Fruit fly (Drosophila melanogaster): ENCODE measurements around the gene CG9692.
A peak's percentile ranks its signal among the peaks of the same experiment; 100 is the strongest.

CG9692 gene

DNA sequence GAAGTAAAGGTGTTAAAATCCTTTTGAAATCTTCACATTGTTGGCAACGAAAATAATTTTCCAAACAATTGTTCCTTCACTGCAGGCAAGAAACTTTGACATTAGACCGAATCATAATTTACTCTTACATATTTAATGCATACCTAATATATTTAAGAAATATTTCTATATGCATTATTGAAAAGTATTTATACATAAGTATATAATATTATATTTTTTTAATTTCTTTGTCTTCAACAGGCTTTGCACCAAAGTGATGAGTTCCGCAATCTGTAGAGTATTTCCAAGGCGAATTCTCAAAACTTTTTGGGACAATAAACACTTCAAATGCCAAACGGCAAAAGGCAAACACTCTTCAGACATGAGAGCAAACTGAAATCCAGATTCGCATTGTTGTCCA is 7.7 kb upstream of the CG9692 start (continued):
- TF ChIP-seq CG9797 (GFP tag; optimal IDR thresholded peaks at IDR 0.05) (no peak), dm (GFP tag; optimal IDR thresholded peaks at IDR 0.05) (no peak), CG15011 (GFP tag; optimal IDR thresholded peaks at IDR 0.05) (no peak), Camta (GFP tag; optimal IDR thresholded peaks at IDR 0.05) (no peak), CG12299 (tag; optimal IDR thresholded peaks at IDR 0.05) (no peak), Nf-YC (tag; optimal IDR thresholded peaks at IDR 0.05) (no peak), CG31388 (GFP tag; optimal IDR thresholded peaks at IDR 0.05) (no peak), CG3847 (GFP tag; IDR thresholded peaks at IDR 0.05) (peak; percentile 37), unpg (GFP tag; optimal IDR thresholded peaks at IDR 0.05) (peak; percentile 42), sna (GFP tag; IDR thresholded peaks at IDR 0.05; ENCODE audit: partially characterized antibody) (no peak), CG9215 (GFP tag; IDR thresholded peaks at IDR 0.05) (no peak), dati (GFP tag; IDR thresholded peaks at IDR 0.05) (no peak), Dref (GFP tag; IDR thresholded peaks at IDR 0.05) (no peak), hth (optimal IDR thresholded peaks at IDR 0.05) (no peak), CG3281 (GFP tag; optimal IDR thresholded peaks at IDR 0.05) (no peak), Antp (GFP tag; optimal IDR thresholded peaks at IDR 0.05) (no peak), CG3163 (GFP tag; optimal IDR thresholded peaks at IDR 0.05) (no peak), CG6683 (GFP tag; optimal IDR thresholded peaks at IDR 0.05) (no peak), CG6272 (GFP tag; IDR thresholded peaks at IDR 0.05) (no peak; the same call in 1 of the 2 replicates), Hmr (GFP tag; optimal IDR thresholded peaks at IDR 0.05) (no peak), Ptx1 (GFP tag; IDR thresholded peaks at IDR 0.05) (peak; percentile 66), CG16815 (GFP tag; optimal IDR thresholded peaks at IDR 0.05) (no peak), nerfin-2 (GFP tag; IDR thresholded peaks at IDR 0.05; ENCODE audit: partially characterized antibody) (no peak), E2f1 (GFP tag; IDR thresholded peaks at IDR 0.05) (peak; percentile 20; the same call in 1 of the 2 replicates), CG5245 (GFP tag; optimal IDR thresholded peaks at IDR 0.05) (no peak), CG10431 (GFP tag; optimal IDR thresholded peaks at IDR 0.05) (no peak), dysf (GFP tag; IDR thresholded peaks at IDR 0.05) (0 out of 3 replicates have a peak, but pooled peaks have one; percentile 33), pho (GFP tag; optimal IDR thresholded peaks at IDR 0.05) (no peak), CG1233 (GFP tag; optimal IDR thresholded peaks at IDR 0.05) (peak; percentile 16), CG7357 (GFP tag; IDR thresholded peaks at IDR 0.05) (no peak), H15 (GFP tag; IDR thresholded peaks at IDR 0.05) (no peak), Sin3A (optimal IDR thresholded peaks at IDR 0.05) (no peak), Fer3 (tag; optimal IDR thresholded peaks at IDR 0.05) (peak; percentile 51), CG17328 (GFP tag; IDR thresholded peaks at IDR 0.05) (no peak), tio (GFP tag; optimal IDR thresholded peaks at IDR 0.05) (no peak), ems (GFP tag; optimal IDR thresholded peaks at IDR 0.05) (no peak), D (optimal IDR thresholded peaks at IDR 0.05) (no peak), D (GFP tag; optimal IDR thresholded peaks at IDR 0.05) (no peak), CG2120 (GFP tag; optimal IDR thresholded peaks at IDR 0.05) (no peak), CG1647 (GFP tag; optimal IDR thresholded peaks at IDR 0.05) (no peak), GATAe (GFP tag; conservative IDR thresholded peaks at IDR 0.05) (no peak), CG10979 (tag; optimal IDR thresholded peaks at IDR 0.05) (peak; percentile 49), ewg (GFP tag; optimal IDR thresholded peaks at IDR 0.05) (no peak), tap (tag; optimal IDR thresholded peaks at IDR 0.05) (peak; percentile 46), Atf3 (GFP tag; optimal IDR thresholded peaks at IDR 0.05) (no peak), CG2199 (GFP tag; IDR thresholded peaks at IDR 0.05) (no peak), insv (GFP tag; optimal IDR thresholded peaks at IDR 0.05) (no peak), Mes4 (GFP tag; optimal IDR thresholded peaks at IDR 0.05) (no peak), ken (GFP tag; IDR thresholded peaks at IDR 0.05) (no peak), prd (optimal IDR thresholded peaks at IDR 0.05) (no peak), prd (GFP tag; IDR thresholded peaks at IDR 0.05) (peak; percentile 52; the same call in 1 of the 3 replicates), klu (GFP tag; IDR thresholded peaks at IDR 0.05) (no peak), ttk (GFP tag; IDR thresholded peaks at IDR 0.05) (peak; percentile 65), CG8765 (GFP tag; IDR thresholded peaks at IDR 0.05) (no peak)

Data from whole organism, embryonic.